Fruit fly (Drosophila melanogaster): ENCODE data around the gene CG7329.
A peak's percentile ranks its signal among the peaks of the same experiment; 100 is the strongest.

Gene CG7329

dm6 chr2L:10682197-10682596, 43.9 kb upstream of the CG7329 start:
- TF ChIP-seq D1 (tag; optimal IDR thresholded peaks at IDR 0.05) (no peak), gl (tag; optimal IDR thresholded peaks at IDR 0.05) (no peak), CG14655 (GFP tag; optimal IDR thresholded peaks at IDR 0.05) (no peak), CG15710 (tag; optimal IDR thresholded peaks at IDR 0.05) (no peak), rn (GFP tag; IDR thresholded peaks at IDR 0.05) (no peak), CG34367 (tag; optimal IDR thresholded peaks at IDR 0.05) (no peak), Pif1B (GFP tag; optimal IDR thresholded peaks at IDR 0.05) (no peak)

dm6 chr2L:10681602-10682001, 43.3 kb upstream of the CG7329 start, which contains the start of gene CG17107:
TSS of gene CG17107 (plus strand) at chr2L:10681902.
- no peak for TF ChIP-seq D1 (tag; optimal IDR thresholded peaks at IDR 0.05)
- no peak for TF ChIP-seq CG9948 (tag; optimal IDR thresholded peaks at IDR 0.05)
- no peak for TF ChIP-seq rn (GFP tag; IDR thresholded peaks at IDR 0.05)

dm6 chr2L:10680584-10681080, 42.4 kb upstream of the CG7329 start, which contains the start of gene CG17105:
TSS of gene CG17105 (plus strand) at chr2L:10681030.
- 0 out of 3 replicates have a peak, but pooled peaks have one; percentile 20 for TF ChIP-seq CG4496 (GFP tag; IDR thresholded peaks at IDR 0.05)
- TF ChIP-seq CG8301 (tag; optimal IDR thresholded peaks at IDR 0.05): no peak
- TF ChIP-seq gl (tag; optimal IDR thresholded peaks at IDR 0.05): no peak
- no peak for TF ChIP-seq CG10348 (GFP tag; IDR thresholded peaks at IDR 0.05)
- TF ChIP-seq Pif1B (GFP tag; optimal IDR thresholded peaks at IDR 0.05): no peak

dm6 chr2L:10679568-10679967, 41.3 kb upstream of the CG7329 start:
- no peak for TF ChIP-seq Snoo (tag; optimal IDR thresholded peaks at IDR 0.05)
- TF ChIP-seq Ets98B (GFP tag; IDR thresholded peaks at IDR 0.05): peak; percentile 16; the same call in 1 of the 2 replicates
- no peak for TF ChIP-seq EcR (GFP tag; optimal IDR thresholded peaks at IDR 0.05)
- 0 out of 2 replicates have a peak, but pooled peaks have one; percentile 25 for TF ChIP-seq CG32121 (GFP tag; IDR thresholded peaks at IDR 0.05)

- no peak for TF ChIP-seq Ets98B (GFP tag; IDR thresholded peaks at IDR 0.05)
- TF ChIP-seq D1 (tag; optimal IDR thresholded peaks at IDR 0.05): no peak
Observed at dm6 chr2L:10677715-10678088, 39.4 kb upstream of the CG7329 start.

dm6 chr2L:10676933-10677714, 38.9 kb upstream of the CG7329 start, which contains the start of gene CG17104:
TSS of gene CG17104 (plus strand) at chr2L:10677198.
- TF ChIP-seq CG10348 (GFP tag; IDR thresholded peaks at IDR 0.05) (no peak), CG15710 (tag; optimal IDR thresholded peaks at IDR 0.05) (peak; percentile 69), CG8159 (tag; optimal IDR thresholded peaks at IDR 0.05) (peak; percentile 69), Pif1B (GFP tag; optimal IDR thresholded peaks at IDR 0.05) (peak; percentile 58), CG14655 (GFP tag; optimal IDR thresholded peaks at IDR 0.05) (peak; percentile 70), CG8301 (tag; optimal IDR thresholded peaks at IDR 0.05) (peak; percentile 74), D1 (tag; optimal IDR thresholded peaks at IDR 0.05) (peak; percentile 35), gl (tag; optimal IDR thresholded peaks at IDR 0.05) (no peak), CG12605 (GFP tag; IDR thresholded peaks at IDR 0.05) (peak; percentile 21; the same call in 1 of the 2 replicates), CG17806 (tag; optimal IDR thresholded peaks at IDR 0.05) (peak; percentile 67), EcR (GFP tag; optimal IDR thresholded peaks at IDR 0.05) (no peak), fd96Ca (GFP tag; IDR thresholded peaks at IDR 0.05) (no peak), Pif1A (GFP tag; optimal IDR thresholded peaks at IDR 0.05) (peak; percentile 63), CG4496 (GFP tag; IDR thresholded peaks at IDR 0.05) (peak; percentile 78), CG9948 (tag; optimal IDR thresholded peaks at IDR 0.05) (peak; percentile 53), CG34367 (tag; optimal IDR thresholded peaks at IDR 0.05) (peak; percentile 35), CG32121 (GFP tag; IDR thresholded peaks at IDR 0.05) (peak; percentile 57; the same call in 1 of the 2 replicates), CG13204 (GFP tag; optimal IDR thresholded peaks at IDR 0.05) (no peak), rn (GFP tag; IDR thresholded peaks at IDR 0.05) (peak; percentile 42; the same call in 1 of the 2 replicates), Ets98B (GFP tag; IDR thresholded peaks at IDR 0.05) (peak; percentile 71)

dm6 chr2L:10672989-10673388, 34.7 kb upstream of the CG7329 start:
- TF ChIP-seq CG12605 (GFP tag; IDR thresholded peaks at IDR 0.05): no peak
- peak; percentile 52; the same call in 2 of the 3 replicates for TF ChIP-seq CG4496 (GFP tag; IDR thresholded peaks at IDR 0.05)
- TF ChIP-seq Pif1B (GFP tag; optimal IDR thresholded peaks at IDR 0.05): no peak
- TF ChIP-seq EcR (GFP tag; optimal IDR thresholded peaks at IDR 0.05): no peak
- no peak for TF ChIP-seq Snoo (tag; optimal IDR thresholded peaks at IDR 0.05)
- TF ChIP-seq CG15710 (tag; optimal IDR thresholded peaks at IDR 0.05): peak; percentile 24
- TF ChIP-seq Pif1A (GFP tag; optimal IDR thresholded peaks at IDR 0.05): no peak
- no peak for TF ChIP-seq rn (GFP tag; IDR thresholded peaks at IDR 0.05)
- TF ChIP-seq CG9948 (tag; optimal IDR thresholded peaks at IDR 0.05): peak; percentile 33
- TF ChIP-seq CG32121 (GFP tag; IDR thresholded peaks at IDR 0.05): no peak
- peak; percentile 42 for TF ChIP-seq CG17806 (tag; optimal IDR thresholded peaks at IDR 0.05)
- no peak for TF ChIP-seq CG13204 (GFP tag; optimal IDR thresholded peaks at IDR 0.05)
- TF ChIP-seq D1 (tag; optimal IDR thresholded peaks at IDR 0.05): no peak
- no peak for TF ChIP-seq Ets98B (GFP tag; IDR thresholded peaks at IDR 0.05)
- peak; percentile 69 for TF ChIP-seq CG8159 (tag; optimal IDR thresholded peaks at IDR 0.05)
- TF ChIP-seq fd96Ca (GFP tag; IDR thresholded peaks at IDR 0.05): no peak
- no peak for TF ChIP-seq CG34367 (tag; optimal IDR thresholded peaks at IDR 0.05)
- no peak for TF ChIP-seq gl (tag; optimal IDR thresholded peaks at IDR 0.05)
- TF ChIP-seq CG8301 (tag; optimal IDR thresholded peaks at IDR 0.05): peak; percentile 40
- TF ChIP-seq CG10348 (GFP tag; IDR thresholded peaks at IDR 0.05): no peak
- TF ChIP-seq CG14655 (GFP tag; optimal IDR thresholded peaks at IDR 0.05): peak; percentile 42
